Fruit fly (Drosophila melanogaster) whole organism, embryonic: ENCODE results near the gene CG6066.

Source experiments
- Atf3 ChIP-seq: fragments of 200-800 bp; sonication (Bioruptor generic); optimal IDR thresholded peaks from 3 replicates; lab custom pipeline; 2016; ENCODE audit warnings: missing biosample characterization, missing genetic modification characterization
- Blimp-1 ChIP-seq: fragments of 200-800 bp; sonication (Bioruptor generic); optimal IDR thresholded peaks from 3 replicates; lab custom pipeline; 2018; ENCODE audit warnings: missing biosample characterization, missing genetic modification characterization, mild to moderate bottlenecking, moderate library complexity, missing genetic modification reagents
- CG10431 ChIP-seq: fragments of 200-800 bp; sonication (Bioruptor generic); optimal IDR thresholded peaks from 3 replicates; lab custom pipeline; 2018; ENCODE audit warnings: missing biosample characterization, mild to moderate bottlenecking, missing genetic modification characterization
- CG10565 ChIP-seq: fragments of 200-800 bp; sonication (Bioruptor generic); optimal IDR thresholded peaks from 3 replicates; lab custom pipeline; 2016; ENCODE audit warnings: missing biosample characterization, mild to moderate bottlenecking, missing genetic modification characterization
- CG12391 ChIP-seq: fragments of 200-800 bp; sonication (Bioruptor generic); optimal IDR thresholded peaks from 3 replicates; lab custom pipeline; 2018; ENCODE audit warnings: missing biosample characterization, mild to moderate bottlenecking, missing genetic modification characterization, moderate library complexity
- CG13287 ChIP-seq: fragments of 200-800 bp; sonication (Bioruptor generic); IDR thresholded peaks from 2 replicates; pipeline ENCODE4 v1.3.6; 2022; ENCODE audit warnings: missing biosample characterization, missing genetic modification characterization; ENCODE audit not compliant: partially characterized antibody
- CG2116 ChIP-seq: fragments of 200-800 bp; sonication (Bioruptor generic); optimal IDR thresholded peaks from 3 replicates; lab custom pipeline; 2018; ENCODE audit warnings: missing biosample characterization, mild to moderate bottlenecking, missing genetic modification characterization
- CG2875 ChIP-seq: fragments of 200-800 bp; sonication (Bioruptor generic); optimal IDR thresholded peaks from 2 replicates; lab custom pipeline; 2017; ENCODE audit warnings: missing biosample characterization, mild to moderate bottlenecking, missing genetic modification characterization, missing genetic modification reagents
- CG2889 ChIP-seq: fragments of 200-800 bp; sonication (Bioruptor generic); IDR thresholded peaks from 3 replicates; pipeline ENCODE4 v1.3.6; 2022; ENCODE audit warnings: missing biosample characterization, missing genetic modification characterization
- CG32532 ChIP-seq: fragments of 200-800 bp; sonication (Bioruptor generic); IDR thresholded peaks from 2 replicates; pipeline ENCODE4 v1.3.6; 2022; ENCODE audit warnings: missing biosample characterization, missing genetic modification characterization
- CG4820 ChIP-seq: fragments of 200-800 bp; sonication (Bioruptor generic); optimal IDR thresholded peaks from 3 replicates; lab custom pipeline; 2016; ENCODE audit warnings: missing biosample characterization, missing genetic modification characterization
- CG6175 ChIP-seq: fragments of 200-800 bp; sonication (Bioruptor generic); IDR thresholded peaks from 3 replicates; pipeline ENCODE4 v1.3.6; 2022; ENCODE audit warnings: missing biosample characterization, missing genetic modification characterization
- CG6683 ChIP-seq: fragments of 200-800 bp; sonication (Bioruptor generic); optimal IDR thresholded peaks from 2 replicates; lab custom pipeline; 2017; ENCODE audit warnings: missing biosample characterization, mild to moderate bottlenecking, missing genetic modification characterization, missing genetic modification reagents
- CG6689 ChIP-seq: fragments of 200-800 bp; sonication (Bioruptor generic); IDR thresholded peaks from 2 replicates; pipeline ENCODE4 v1.3.6; 2022; ENCODE audit warnings: missing biosample characterization, missing genetic modification characterization
- CG9817 ChIP-seq: fragments of 200-800 bp; sonication (Bioruptor generic); optimal IDR thresholded peaks from 2 replicates; lab custom pipeline; 2018; ENCODE audit warnings: missing biosample characterization, mild to moderate bottlenecking, missing genetic modification characterization, moderate library complexity
- CG9932 ChIP-seq: fragments of 200-800 bp; sonication (Bioruptor generic); IDR thresholded peaks from 2 replicates; pipeline ENCODE4 v1.3.6; 2022; ENCODE audit warnings: missing biosample characterization, missing genetic modification characterization
- Chrac-16 ChIP-seq: fragments of 200-800 bp; sonication (Bioruptor generic); optimal IDR thresholded peaks from 3 replicates; lab custom pipeline; 2016; ENCODE audit warnings: missing biosample characterization, missing genetic modification characterization
- D19B ChIP-seq: fragments of 200-800 bp; sonication (Bioruptor generic); optimal IDR thresholded peaks from 2 replicates; lab custom pipeline; 2017; ENCODE audit warnings: missing biosample characterization, mild to moderate bottlenecking, missing genetic modification characterization
- Deaf1 ChIP-seq: fragments of 200-800 bp; optimal IDR thresholded peaks from 3 replicates; lab custom pipeline; 2019; ENCODE audit warnings: missing biosample characterization, mild to moderate bottlenecking, missing genetic modification characterization, moderate library complexity
- Doc2 ChIP-seq: fragments of 200-800 bp; sonication (Bioruptor generic); IDR thresholded peaks from 2 replicates; pipeline ENCODE4 v1.3.6; 2022; ENCODE audit warnings: missing biosample characterization, missing genetic modification characterization
- Drgx ChIP-seq: fragments of 200-800 bp; sonication (Bioruptor generic); IDR thresholded peaks from 2 replicates; pipeline ENCODE4 v1.3.6; 2022; ENCODE audit warnings: missing biosample characterization, missing genetic modification characterization
- E2f2 ChIP-seq: fragments of 200-800 bp; sonication (Bioruptor generic); IDR thresholded peaks from 2 replicates; pipeline ENCODE4 v1.3.6; 2022; ENCODE audit warnings: missing biosample characterization, missing genetic modification characterization
- NC2α ChIP-seq: fragments of 200-800 bp; sonication (Bioruptor generic); optimal IDR thresholded peaks from 2 replicates; lab custom pipeline; 2016; ENCODE audit warnings: missing biosample characterization, missing genetic modification characterization
- Rx ChIP-seq: fragments of 200-800 bp; sonication (Bioruptor generic); IDR thresholded peaks from 2 replicates; pipeline ENCODE4 v1.3.6; 2022; ENCODE audit warnings: missing biosample characterization, missing genetic modification characterization
- bbx ChIP-seq: fragments of 200-800 bp; sonication (Bioruptor generic); IDR thresholded peaks from 2 replicates; pipeline ENCODE4 v1.3.6; 2022; ENCODE audit warnings: missing biosample characterization, missing genetic modification characterization; ENCODE audit not compliant: partially characterized antibody
- chinmo ChIP-seq: fragments of 200-800 bp; sonication (Bioruptor generic); IDR thresholded peaks from 4 replicates; pipeline ENCODE4 v1.3.6; 2022; ENCODE audit warnings: missing biosample characterization, missing genetic modification characterization; ENCODE audit not compliant: partially characterized antibody
- corto ChIP-seq: fragments of 200-800 bp; sonication (Bioruptor generic); optimal IDR thresholded peaks from 2 replicates; lab custom pipeline; 2016; ENCODE audit warnings: missing biosample characterization, mild to moderate bottlenecking, missing genetic modification characterization, moderate library complexity
- cwo ChIP-seq: fragments of 200-800 bp; sonication (Bioruptor generic); optimal IDR thresholded peaks from 3 replicates; lab custom pipeline; 2017; ENCODE audit warnings: missing biosample characterization, missing genetic modification characterization, mild to moderate bottlenecking, moderate library complexity, missing genetic modification reagents
- dan ChIP-seq: fragments of 200-800 bp; sonication (Bioruptor generic); IDR thresholded peaks from 2 replicates; pipeline ENCODE4 v1.3.6; 2022; ENCODE audit warnings: missing biosample characterization, missing genetic modification characterization
- exex ChIP-seq: fragments of 200-800 bp; sonication (Bioruptor generic); optimal IDR thresholded peaks from 4 replicates; lab custom pipeline; 2018; ENCODE audit warnings: missing biosample characterization, mild to moderate bottlenecking, missing genetic modification characterization, moderate library complexity
- hth ChIP-seq: fragments of >200 bp; optimal IDR thresholded peaks from 2 replicates; lab custom pipeline; 2017; ENCODE audit warnings: inconsistent platforms
- lbe ChIP-seq: fragments of 200-800 bp; sonication (Bioruptor generic); optimal IDR thresholded peaks from 2 replicates; lab custom pipeline; 2016; ENCODE audit warnings: missing biosample characterization, mild to moderate bottlenecking, missing genetic modification characterization
- pan ChIP-seq, 4 experiments: fragments of >200 bp in 3 of 4; fragments of 200-800 bp in 1 of 4; sonication (Bioruptor generic) in 1 of 4; optimal IDR thresholded peaks in 3 of 4; IDR thresholded peaks in 1 of 4; 2 replicates each; pipeline versions ENCODE4 v1.3.6 to Lab custom; 2017 to 2022; ENCODE audit warnings: missing biosample characterization in 2 of 4, missing genetic modification characterization in 2 of 4, mixed read lengths in 1 of 4
- sens ChIP-seq: fragments of 200-800 bp; sonication (Bioruptor generic); peaks from one replicate; lab custom pipeline; 2016; ENCODE audit warnings: missing biosample characterization, missing genetic modification characterization
- seq ChIP-seq: fragments of 200-800 bp; sonication (Bioruptor generic); IDR thresholded peaks from 2 replicates; pipeline ENCODE4 v1.3.6; 2022; ENCODE audit warnings: missing biosample characterization, missing genetic modification characterization
- sisA ChIP-seq: fragments of 200-800 bp; sonication (Bioruptor generic); IDR thresholded peaks from 2 replicates; pipeline ENCODE4 v1.3.6; 2022; ENCODE audit warnings: missing biosample characterization, missing genetic modification characterization
- tap ChIP-seq: fragments of 200-800 bp; optimal IDR thresholded peaks from 3 replicates; lab custom pipeline; 2019; ENCODE audit warnings: missing biosample characterization, mild to moderate bottlenecking, missing genetic modification characterization, moderate library complexity
- zen ChIP-seq: fragments of 200-800 bp; sonication (Bioruptor generic); optimal IDR thresholded peaks from 3 replicates; lab custom pipeline; 2018; ENCODE audit warnings: missing biosample characterization, mild to moderate bottlenecking, missing genetic modification characterization, moderate library complexity
- zfh1 ChIP-seq: fragments of 200-800 bp; sonication (Bioruptor generic); IDR thresholded peaks from 3 replicates; pipeline ENCODE4 v1.3.6; 2022; ENCODE audit warnings: missing biosample characterization, missing genetic modification characterization

Gene CG6066

DNA sequence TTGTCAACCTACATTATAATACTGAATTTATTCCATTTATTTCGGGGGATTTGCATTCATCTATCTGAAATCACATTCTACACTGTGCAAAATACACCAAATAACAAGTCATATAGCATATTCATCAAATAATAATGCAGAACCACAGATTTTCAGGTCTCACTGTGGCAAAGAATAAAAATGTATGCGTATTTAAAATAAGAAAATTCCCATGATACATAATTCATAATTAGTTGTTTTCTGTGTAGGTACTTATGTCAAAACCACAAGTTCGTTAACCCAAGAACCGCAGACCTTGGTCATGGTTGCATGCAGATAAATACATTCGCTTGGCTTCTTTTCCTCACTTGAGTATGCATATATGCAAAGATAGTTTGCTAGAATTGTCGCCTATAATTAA, 24.2 kb downstream of the CG6066 start (continued):
- no peak for TF ChIP-seq CG9932 (GFP tag; lab: Robert Waterston, UW)
- no peak for TF ChIP-seq zfh1
- TF ChIP-seq CG2116 (GFP tag; lab: Kevin White, UChicago): no peak
- 0 out of 2 replicates have a peak, but pooled peaks have one; percentile 13 for TF ChIP-seq CG6689 (GFP tag; lab: Robert Waterston, UW)
- TF ChIP-seq CG4820 (GFP tag; lab: Kevin White, UChicago): no peak
- no peak for TF ChIP-seq E2f2
- TF ChIP-seq sisA (GFP tag; lab: Robert Waterston, UW): peak; percentile 10; the same call in 1 of the 2 replicates
- no peak for TF ChIP-seq CG10431 (GFP tag; lab: Kevin White, UChicago)
- TF ChIP-seq NC2α (GFP tag; lab: Kevin White, UChicago): no peak
- TF ChIP-seq pan (optimal IDR thresholded peaks at IDR 0.05; lab: Kevin White, UChicago): no peak
- TF ChIP-seq pan (GFP tag; optimal IDR thresholded peaks at IDR 0.05 in 1 of 2, IDR thresholded peaks at IDR 0.05 in 1 of 2): no peak
- no peak for TF ChIP-seq CG10565 (GFP tag; lab: Kevin White, UChicago)
- no peak for TF ChIP-seq CG12391 (tag; lab: Kevin White, UChicago)
- no peak for TF ChIP-seq CG6175 (GFP tag; lab: Robert Waterston, UW)
- peak; percentile 10 for TF ChIP-seq lbe
- TF ChIP-seq seq (GFP tag; lab: Robert Waterston, UW): no peak
- peak; percentile 47 for TF ChIP-seq Drgx
- TF ChIP-seq Atf3 (GFP tag; lab: Kevin White, UChicago): no peak
- TF ChIP-seq D19B (GFP tag; lab: Kevin White, UChicago): no peak
- TF ChIP-seq Doc2 (GFP tag; lab: Robert Waterston, UW): no peak
- TF ChIP-seq CG2889 (GFP tag; lab: Robert Waterston, UW): no peak
- no peak for TF ChIP-seq Chrac-16 (GFP tag; lab: Kevin White, UChicago)
- TF ChIP-seq CG32532: no peak
- TF ChIP-seq Rx: peak; percentile 8; the same call in 1 of the 2 replicates
- no peak for TF ChIP-seq zen
- TF ChIP-seq sens (GFP tag; lab: Kevin White, UChicago): peak; percentile 26
- no peak for TF ChIP-seq tap (tag; lab: Kevin White, UChicago)
- no peak for TF ChIP-seq bbx (GFP tag; lab: Robert Waterston, UW)
- TF ChIP-seq corto (GFP tag; lab: Kevin White, UChicago): no peak
- TF ChIP-seq exex: no peak
- no peak for TF ChIP-seq cwo (GFP tag; lab: Kevin White, UChicago)
- no peak for TF ChIP-seq CG9817
- TF ChIP-seq CG2875 (GFP tag; lab: Kevin White, UChicago): no peak
- TF ChIP-seq CG6683 (GFP tag; lab: Kevin White, UChicago): no peak
- no peak for TF ChIP-seq CG13287 (GFP tag; lab: Robert Waterston, UW)
- TF ChIP-seq dan (GFP tag; lab: Robert Waterston, UW): no peak
- TF ChIP-seq Blimp-1 (GFP tag; lab: Kevin White, UChicago): peak; percentile 13

DNA sequence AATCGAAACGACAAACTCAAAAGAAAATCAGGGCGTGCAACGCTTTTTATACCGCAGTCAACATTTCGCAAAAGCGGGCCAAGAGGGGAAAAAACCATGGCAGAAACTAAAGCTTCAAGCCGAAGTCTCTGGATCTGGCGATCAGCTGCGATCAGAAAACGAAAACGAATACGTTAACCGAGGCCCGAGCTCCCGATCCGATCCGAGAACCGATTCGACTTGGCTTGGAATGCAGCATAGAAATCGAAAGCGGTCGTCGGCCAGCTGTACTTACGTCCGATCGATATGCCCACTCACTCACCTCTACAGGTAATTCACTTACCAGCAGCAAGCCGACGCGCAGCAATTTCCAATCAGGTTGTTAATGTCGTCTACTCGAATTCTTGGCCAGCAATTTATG, 25.4 kb downstream of the CG6066 start, which contains the start of gene Cpr97Eb:
Gene Cpr97Eb (minus strand): TSS at position 25 of the 400 bp plus-strand sequence.
- peak; percentile 87 for TF ChIP-seq Blimp-1 (GFP tag; lab: Kevin White, UChicago)
- TF ChIP-seq chinmo: 0 out of 4 replicates have a peak, but pooled peaks have one; percentile 6
- no peak for TF ChIP-seq hth (lab: Kevin White, UChicago)
- no peak for TF ChIP-seq CG6689 (GFP tag; lab: Robert Waterston, UW)
- TF ChIP-seq Deaf1 (tag; lab: Kevin White, UChicago): peak; percentile 68
